Fruit fly (Drosophila melanogaster): ENCODE measurements around the gene Polr3F.

DNA sequence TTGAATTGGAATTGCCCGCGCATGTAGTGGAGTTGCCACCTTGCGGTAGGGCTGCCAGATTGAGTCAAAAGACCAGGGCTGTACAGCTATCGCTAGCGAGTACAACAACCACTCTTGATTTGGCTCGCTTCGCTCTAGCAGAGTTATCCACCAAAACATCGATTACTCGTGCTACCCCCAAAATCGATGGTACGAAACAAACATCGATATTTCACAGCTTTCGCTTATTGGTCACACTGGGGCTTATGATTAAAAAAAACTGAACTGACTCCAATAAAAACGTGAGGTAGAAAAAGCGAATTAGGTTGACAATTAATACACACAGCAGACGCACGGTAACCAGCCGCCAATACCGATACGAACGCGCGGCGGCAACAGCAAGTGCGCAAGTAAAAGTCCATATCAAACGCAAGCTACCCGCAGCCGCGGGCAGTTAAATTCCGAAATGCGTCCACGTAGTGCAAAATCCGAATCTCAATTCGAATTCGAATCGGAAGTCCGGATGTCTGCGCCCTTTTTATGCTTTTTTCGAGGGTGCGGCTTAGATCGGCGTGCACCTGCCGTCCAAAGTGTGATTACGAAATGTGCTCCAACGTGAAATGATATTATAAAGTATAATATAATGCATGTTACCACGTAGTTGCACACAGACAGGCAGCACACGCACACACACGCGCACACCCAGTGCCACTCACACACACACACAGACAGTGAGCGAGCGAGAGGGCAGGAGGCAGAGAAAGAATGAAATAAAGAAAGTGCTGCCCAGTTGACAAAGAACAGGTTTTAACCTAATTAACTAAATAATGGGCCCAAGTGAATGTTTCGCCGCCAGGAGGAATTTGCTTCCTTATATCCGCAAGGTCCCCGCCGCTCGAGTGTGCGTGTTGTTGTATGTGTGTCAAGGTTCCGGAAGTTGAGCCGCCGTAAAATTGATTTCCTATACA is 10.4 kb downstream of the Polr3F start, which contains the start of gene Sar1:
- TF ChIP-seq CG9948 (tag; optimal IDR thresholded peaks at IDR 0.05): no peak
- no peak for TF ChIP-seq CG8301 (tag; optimal IDR thresholded peaks at IDR 0.05)
- TF ChIP-seq CG13204 (GFP tag; optimal IDR thresholded peaks at IDR 0.05): no peak
- TF ChIP-seq CG14655 (GFP tag; optimal IDR thresholded peaks at IDR 0.05): no peak
- TF ChIP-seq gl (tag; optimal IDR thresholded peaks at IDR 0.05): no peak
